Fruit fly (Drosophila melanogaster): Measurements from ENCODE around the gene CG45071.

CG45071 gene

DNA sequence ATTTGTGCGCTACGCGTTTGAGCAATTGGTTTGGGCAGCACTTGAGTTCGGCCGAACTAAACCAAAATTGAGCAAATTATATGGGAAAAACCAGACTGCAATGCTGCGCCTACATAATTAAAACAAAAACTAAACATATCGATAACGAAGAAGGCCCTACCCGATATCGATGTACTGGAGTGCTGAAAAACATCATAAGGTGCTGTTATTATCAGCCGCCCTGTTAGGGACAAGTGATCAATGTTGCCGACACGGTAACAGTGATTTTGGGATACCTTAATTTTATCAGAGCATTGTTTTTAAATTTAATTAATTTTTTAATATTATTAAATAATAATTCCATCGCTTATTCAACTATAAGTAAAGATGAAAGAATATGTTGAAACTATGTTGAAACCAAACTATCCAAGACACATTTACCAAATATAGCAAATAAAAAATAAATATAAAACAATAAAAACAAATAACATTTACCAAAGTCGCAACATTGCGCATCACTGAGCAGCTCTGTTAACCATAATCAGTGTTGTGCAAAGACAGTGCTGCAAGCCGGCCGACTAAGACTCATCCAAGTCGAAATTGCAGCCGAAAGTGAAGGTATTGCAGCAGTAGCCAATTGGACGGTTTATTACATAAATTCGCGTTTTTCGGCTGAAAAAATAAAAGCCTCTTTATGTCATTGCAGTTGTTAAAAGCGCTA is 10.9 kb upstream of the CG45071 start, which contains the start of the genes sstn, Plp and GlyRS (continued):
- TF ChIP-seq CG9727 (GFP tag; optimal IDR thresholded peaks at IDR 0.05): peak; percentile 17
- peak; percentile 10 for TF ChIP-seq CG15011 (GFP tag; optimal IDR thresholded peaks at IDR 0.05)
- TF ChIP-seq ATbp (GFP tag; optimal IDR thresholded peaks at IDR 0.05): no peak
- no peak for TF ChIP-seq hkb (optimal IDR thresholded peaks at IDR 0.05)
- TF ChIP-seq hkb (GFP tag; IDR thresholded peaks at IDR 0.05): no peak
- TF ChIP-seq CG14710 (tag; optimal IDR thresholded peaks at IDR 0.05): peak; percentile 68
- TF ChIP-seq lilli (GFP tag; optimal IDR thresholded peaks at IDR 0.05): peak; percentile 41
- TF ChIP-seq CG2875 (GFP tag; optimal IDR thresholded peaks at IDR 0.05): no peak
- no peak for TF ChIP-seq Atf-2 (GFP tag; optimal IDR thresholded peaks at IDR 0.05)
- TF ChIP-seq gt (GFP tag; IDR thresholded peaks at IDR 0.05): no peak
- TF ChIP-seq CG13296 (GFP tag; optimal IDR thresholded peaks at IDR 0.05): peak; percentile 49
- peak; percentile 35 for TF ChIP-seq Oli (tag; optimal IDR thresholded peaks at IDR 0.05)
- TF ChIP-seq Camta (GFP tag; optimal IDR thresholded peaks at IDR 0.05): no peak
- peak; percentile 58 for TF ChIP-seq CG10147 (GFP tag; optimal IDR thresholded peaks at IDR 0.05)
- no peak for TF ChIP-seq sim (GFP tag; IDR thresholded peaks at IDR 0.05)
- TF ChIP-seq tup (GFP tag; optimal IDR thresholded peaks at IDR 0.05): no peak
- TF ChIP-seq mam (GFP tag; optimal IDR thresholded peaks at IDR 0.05): no peak
- TF ChIP-seq CG4328 (GFP tag; optimal IDR thresholded peaks at IDR 0.05): no peak
- peak; percentile 39 for TF ChIP-seq CG12104 (GFP tag; optimal IDR thresholded peaks at IDR 0.05)
- TF ChIP-seq Hand (GFP tag; optimal IDR thresholded peaks at IDR 0.05): no peak
- no peak for TF ChIP-seq Mes4 (GFP tag; optimal IDR thresholded peaks at IDR 0.05)
- no peak for TF ChIP-seq fd64A (GFP tag; optimal IDR thresholded peaks at IDR 0.05)
- no peak for TF ChIP-seq shn (GFP tag; optimal IDR thresholded peaks at IDR 0.05)
- no peak for TF ChIP-seq abd-A (tag; optimal IDR thresholded peaks at IDR 0.05)
- no peak for TF ChIP-seq CG3847 (GFP tag; IDR thresholded peaks at IDR 0.05)
- TF ChIP-seq CG4854 (GFP tag; optimal IDR thresholded peaks at IDR 0.05): no peak
- TF ChIP-seq Kr (GFP tag; optimal IDR thresholded peaks at IDR 0.05): no peak
- 0 out of 2 replicates have a peak, but pooled peaks have one; percentile 24 for TF ChIP-seq Rfx (GFP tag; IDR thresholded peaks at IDR 0.05)
- TF ChIP-seq btn (GFP tag; optimal IDR thresholded peaks at IDR 0.05): no peak
- no peak for TF ChIP-seq CG1647 (GFP tag; optimal IDR thresholded peaks at IDR 0.05)
- no peak for TF ChIP-seq toy (GFP tag; IDR thresholded peaks at IDR 0.05)
- peak; percentile 99 for TF ChIP-seq CG10267 (tag; optimal IDR thresholded peaks at IDR 0.05)
- no peak for TF ChIP-seq CG12071 (GFP tag; optimal IDR thresholded peaks at IDR 0.05)
- no peak for TF ChIP-seq gcm2 (GFP tag; optimal IDR thresholded peaks at IDR 0.05)
- TF ChIP-seq D19A (tag; optimal IDR thresholded peaks at IDR 0.05): peak; percentile 33
- peak; percentile 57 for TF ChIP-seq grau (tag; optimal IDR thresholded peaks at IDR 0.05)
- peak; percentile 40 for TF ChIP-seq CG13894 (tag; optimal IDR thresholded peaks at IDR 0.05)
- TF ChIP-seq Meics (GFP tag; optimal IDR thresholded peaks at IDR 0.05): peak; percentile 46
- TF ChIP-seq CG12744 (GFP tag; optimal IDR thresholded peaks at IDR 0.05): no peak
- no peak for TF ChIP-seq CG10959 (GFP tag; IDR thresholded peaks at IDR 0.05)
- TF ChIP-seq GATAe (GFP tag; conservative IDR thresholded peaks at IDR 0.05): no peak
- TF ChIP-seq wor (GFP tag; IDR thresholded peaks at IDR 0.05): no peak
- no peak for TF ChIP-seq Hey (tag; optimal IDR thresholded peaks at IDR 0.05)
- TF ChIP-seq CG10654 (GFP tag; optimal IDR thresholded peaks at IDR 0.05): peak; percentile 29
- TF ChIP-seq CG12155 (GFP tag; optimal IDR thresholded peaks at IDR 0.05): peak; percentile 31
- TF ChIP-seq CG7786 (GFP tag; optimal IDR thresholded peaks at IDR 0.05): no peak
- no peak for TF ChIP-seq bab2 (GFP tag; optimal IDR thresholded peaks at IDR 0.05)
- TF ChIP-seq CG34376 (GFP tag; optimal IDR thresholded peaks at IDR 0.05): no peak
- TF ChIP-seq CG1602 (GFP tag; optimal IDR thresholded peaks at IDR 0.05): peak; percentile 26
- no peak for TF ChIP-seq Poxn (GFP tag; IDR thresholded peaks at IDR 0.05)
- TF ChIP-seq zen (tag; optimal IDR thresholded peaks at IDR 0.05): peak; percentile 5

Data from whole organism, embryonic.